Worm (Caenorhabditis elegans): ENCODE measurements around the gene W02B12.11.

ce11 chrII:11427322-11427721 lies 46.3 kb upstream of the W02B12.11 start:
- TF ChIP-seq dmd-4 (tag; optimal IDR thresholded peaks at IDR 0.05; ENCODE audit: borderline replicate concordance) (no peak), nfya-1 (tag; optimal IDR thresholded peaks at IDR 0.05) (no peak), ceh-22 (tag; optimal IDR thresholded peaks at IDR 0.05) (no peak), ama-1 (optimal IDR thresholded peaks at IDR 0.05) (no peak), hlh-8 (tag; optimal IDR thresholded peaks at IDR 0.05) (no peak), elt-4 (tag; optimal IDR thresholded peaks at IDR 0.05) (no peak), pha-4 (tag; optimal IDR thresholded peaks at IDR 0.05) (no peak), F13H6.1 (tag; optimal IDR thresholded peaks at IDR 0.05) (no peak), ceh-24 (tag; optimal IDR thresholded peaks at IDR 0.05) (no peak), T23F11.4 (GFP tag; optimal IDR thresholded peaks at IDR 0.05) (no peak), dve-1 (tag; optimal IDR thresholded peaks at IDR 0.05) (no peak), tbx-2 (tag; optimal IDR thresholded peaks at IDR 0.05) (no peak), tbx-7 (tag; optimal IDR thresholded peaks at IDR 0.05) (no peak)
